Fruit fly (Drosophila melanogaster) whole organism, pupa: Measurements from ENCODE around the gene CG17687.

Source experiments
- CG10348 ChIP-seq: fragments of 200-800 bp; sonication (Bioruptor generic); IDR thresholded peaks from 2 replicates; pipeline ENCODE4 v1.3.6; 2022; ENCODE audit warnings: missing biosample characterization, missing genetic modification characterization
- CG12605 ChIP-seq: fragments of 200-800 bp; sonication (Bioruptor generic); IDR thresholded peaks from 2 replicates; pipeline ENCODE4 v1.3.6; 2022; ENCODE audit warnings: missing biosample characterization, missing genetic modification characterization
- CG13204 ChIP-seq: fragments of 200-800 bp; sonication (Bioruptor generic); optimal IDR thresholded peaks from 2 replicates; lab custom pipeline; 2018; ENCODE audit warnings: missing biosample characterization, mild to moderate bottlenecking, missing genetic modification characterization, moderate library complexity
- CG14655 ChIP-seq: fragments of 200-800 bp; sonication (Bioruptor generic); optimal IDR thresholded peaks from 3 replicates; lab custom pipeline; 2017; ENCODE audit warnings: mild to moderate bottlenecking, missing biosample characterization, missing genetic modification reagents, missing genetic modification characterization
- CG15710 ChIP-seq: fragments of 200-800 bp; sonication (Bioruptor generic); optimal IDR thresholded peaks from 2 replicates; lab custom pipeline; 2018; ENCODE audit warnings: missing biosample characterization, mild to moderate bottlenecking, missing genetic modification characterization, moderate library complexity
- CG17806 ChIP-seq: fragments of 200-800 bp; sonication (Bioruptor generic); optimal IDR thresholded peaks from 2 replicates; lab custom pipeline; 2018; ENCODE audit warnings: missing biosample characterization, mild to moderate bottlenecking, missing genetic modification characterization, moderate library complexity
- CG32121 ChIP-seq: fragments of 200-800 bp; sonication (Bioruptor generic); IDR thresholded peaks from 2 replicates; pipeline ENCODE4 v1.3.6; 2022; ENCODE audit warnings: missing biosample characterization, missing genetic modification characterization
- CG34367 ChIP-seq: fragments of 200-800 bp; sonication (Bioruptor generic); optimal IDR thresholded peaks from 2 replicates; lab custom pipeline; 2018; ENCODE audit warnings: missing biosample characterization, mild to moderate bottlenecking, missing genetic modification characterization
- CG4496 ChIP-seq: fragments of 200-800 bp; sonication (Bioruptor generic); IDR thresholded peaks from 3 replicates; pipeline ENCODE4 v1.3.6; 2022; ENCODE audit warnings: missing biosample characterization, missing genetic modification characterization
- CG8159 ChIP-seq: fragments of 200-800 bp; sonication (Bioruptor generic); optimal IDR thresholded peaks from 3 replicates; lab custom pipeline; 2018; ENCODE audit warnings: missing biosample characterization, mild to moderate bottlenecking, missing genetic modification characterization, moderate library complexity
- CG8301 ChIP-seq: fragments of 200-800 bp; sonication (Bioruptor generic); optimal IDR thresholded peaks from 2 replicates; lab custom pipeline; 2018; ENCODE audit warnings: missing biosample characterization, mild to moderate bottlenecking, missing genetic modification characterization
- CG9948 ChIP-seq: fragments of 200-800 bp; sonication (Bioruptor generic); optimal IDR thresholded peaks from 2 replicates; lab custom pipeline; 2018; ENCODE audit warnings: missing biosample characterization, mild to moderate bottlenecking, missing genetic modification characterization, moderate library complexity
- D1 ChIP-seq: fragments of 200-800 bp; sonication (Bioruptor generic); optimal IDR thresholded peaks from 2 replicates; lab custom pipeline; 2018; ENCODE audit warnings: missing biosample characterization, mild to moderate bottlenecking, missing genetic modification characterization, moderate library complexity
- EcR ChIP-seq: fragments of 200-800 bp; sonication (Bioruptor generic); optimal IDR thresholded peaks from 3 replicates; lab custom pipeline; 2019; ENCODE audit warnings: missing biosample characterization, missing genetic modification characterization, mild to moderate bottlenecking, moderate library complexity, missing genetic modification reagents
- Ets98B ChIP-seq: fragments of 200-800 bp; sonication (Bioruptor generic); IDR thresholded peaks from 2 replicates; pipeline ENCODE4 v1.3.6; 2022; ENCODE audit warnings: missing biosample characterization, missing genetic modification characterization
- Pif1A ChIP-seq: fragments of 200-800 bp; sonication (Bioruptor generic); optimal IDR thresholded peaks from 3 replicates; lab custom pipeline; 2016; ENCODE audit warnings: missing biosample characterization, missing genetic modification characterization
- Pif1B ChIP-seq: fragments of 200-800 bp; sonication (Bioruptor generic); optimal IDR thresholded peaks from 3 replicates; lab custom pipeline; 2016; ENCODE audit warnings: missing biosample characterization, missing genetic modification characterization
- Snoo ChIP-seq: fragments of 200-800 bp; sonication (Bioruptor generic); optimal IDR thresholded peaks from 3 replicates; lab custom pipeline; 2017; ENCODE audit warnings: missing biosample characterization, mild to moderate bottlenecking, missing genetic modification characterization, inconsistent platforms
- fd96Ca ChIP-seq: fragments of 200-800 bp; sonication (Bioruptor generic); IDR thresholded peaks from 3 replicates; pipeline ENCODE4 v1.3.6; 2022; ENCODE audit warnings: missing biosample characterization, missing genetic modification characterization
- gl ChIP-seq: fragments of 200-800 bp; sonication (Bioruptor generic); optimal IDR thresholded peaks from 2 replicates; lab custom pipeline; 2018; ENCODE audit warnings: missing biosample characterization, mild to moderate bottlenecking, missing genetic modification characterization
- rn ChIP-seq: fragments of 200-800 bp; sonication (Bioruptor generic); IDR thresholded peaks from 2 replicates; pipeline ENCODE4 v1.3.6; 2022; ENCODE audit warnings: missing biosample characterization, missing genetic modification characterization

The CG17687 gene

dm6 chr3L:13348733-13349132 is at the start of gene CG17687:
CG17687 (plus strand) TSS chr3L:13349033.
- no peak for TF ChIP-seq gl (tag; lab: Kevin White, UChicago)
- TF ChIP-seq CG8159 (tag; lab: Kevin White, UChicago) = no peak
- no peak for TF ChIP-seq CG4496 (GFP tag; lab: Robert Waterston, UW)
- TF ChIP-seq CG32121 = no peak
- TF ChIP-seq Snoo = no peak
- no peak for TF ChIP-seq CG10348 (GFP tag; lab: Robert Waterston, UW)
- TF ChIP-seq CG12605 (GFP tag; lab: Robert Waterston, UW) = no peak
- no peak for TF ChIP-seq Ets98B (GFP tag; lab: Robert Waterston, UW)
- no peak for TF ChIP-seq CG13204
- TF ChIP-seq CG15710 = no peak
- TF ChIP-seq fd96Ca (GFP tag; lab: Robert Waterston, UW) = no peak
- TF ChIP-seq EcR (GFP tag; lab: Kevin White, UChicago) = no peak
- no peak for TF ChIP-seq Pif1A (GFP tag; lab: Kevin White, UChicago)
- TF ChIP-seq CG34367 (tag; lab: Kevin White, UChicago) = no peak
- no peak for TF ChIP-seq rn (GFP tag; lab: Robert Waterston, UW)
- TF ChIP-seq CG17806 (tag; lab: Kevin White, UChicago) = no peak
- TF ChIP-seq D1 (tag; lab: Kevin White, UChicago) = no peak
- no peak for TF ChIP-seq CG8301 (tag; lab: Kevin White, UChicago)
- no peak for TF ChIP-seq CG9948 (tag; lab: Kevin White, UChicago)
- no peak for TF ChIP-seq CG14655 (GFP tag; lab: Kevin White, UChicago)
- TF ChIP-seq, all 21 proteins: peak for 0

DNA sequence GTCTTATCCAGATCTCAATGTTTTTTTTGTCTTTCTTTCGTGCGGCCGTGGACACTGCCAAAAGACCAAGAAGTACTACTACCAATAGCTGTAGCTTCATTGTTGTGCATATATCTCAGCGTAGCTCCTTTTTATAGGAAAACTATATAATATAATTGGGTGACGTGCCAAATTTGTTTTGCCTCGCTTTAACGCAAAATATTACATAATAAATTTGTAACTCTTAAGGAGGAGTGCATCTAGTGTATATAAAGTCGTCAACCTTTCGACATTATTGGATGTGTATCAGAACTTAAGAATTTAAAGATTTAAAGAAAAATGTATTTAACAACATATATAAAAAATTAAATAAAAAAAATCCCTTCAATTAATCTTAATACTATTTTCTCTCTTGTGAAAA is 48.8 kb upstream of the CG17687 start, which contains the start of gene CG43147:
TSS of gene CG43147 (minus strand) at position 101 of the 400 bp plus-strand sequence.
- TF ChIP-seq CG17806 (tag; lab: Kevin White, UChicago) (no peak), CG4496 (GFP tag; lab: Robert Waterston, UW) (no peak), CG8301 (tag; lab: Kevin White, UChicago) (no peak), CG32121 (no peak), Pif1A (GFP tag; lab: Kevin White, UChicago) (no peak)

- no peak for TF ChIP-seq CG13204
- no peak for TF ChIP-seq CG12605 (GFP tag; lab: Robert Waterston, UW)
- no peak for TF ChIP-seq D1 (tag; lab: Kevin White, UChicago)
- TF ChIP-seq CG17806 (tag; lab: Kevin White, UChicago) = no peak
- TF ChIP-seq Pif1B (GFP tag; lab: Kevin White, UChicago) = no peak
- TF ChIP-seq rn (GFP tag; lab: Robert Waterston, UW) = no peak
- TF ChIP-seq gl (tag; lab: Kevin White, UChicago) = no peak
- TF ChIP-seq CG4496 (GFP tag; lab: Robert Waterston, UW) = no peak
- no peak for TF ChIP-seq Pif1A (GFP tag; lab: Kevin White, UChicago)
- TF ChIP-seq EcR (GFP tag; lab: Kevin White, UChicago) = no peak
- no peak for TF ChIP-seq Ets98B (GFP tag; lab: Robert Waterston, UW)
- no peak for TF ChIP-seq fd96Ca (GFP tag; lab: Robert Waterston, UW)
Observed at dm6 chr3L:13301335-13301734, 47.5 kb upstream of the CG17687 start, which contains the start of gene SP. SP (plus strand) TSS chr3L:13301635.

DNA sequence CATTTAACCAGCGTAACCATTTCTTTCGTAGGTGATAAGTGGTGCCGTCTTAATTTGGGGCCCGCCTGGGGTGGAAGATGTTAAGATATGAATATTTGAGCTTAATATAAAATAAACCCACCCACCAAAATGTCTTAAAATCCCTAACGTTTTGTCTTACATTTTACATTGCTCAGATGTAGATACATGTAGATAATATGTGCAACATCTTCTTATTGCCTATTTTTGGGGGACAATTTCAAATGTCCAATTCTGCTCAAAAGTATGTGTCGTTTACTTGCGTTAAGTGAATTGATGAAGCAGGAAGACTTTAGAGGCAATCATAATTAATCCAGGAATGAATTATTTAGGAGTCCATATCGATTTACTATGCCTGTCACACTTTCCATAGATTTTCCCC is 47.0 kb upstream of the CG17687 start:
- TF ChIP-seq CG15710 (no peak), CG4496 (GFP tag; lab: Robert Waterston, UW) (no peak), D1 (tag; lab: Kevin White, UChicago) (peak; percentile 36)

- TF ChIP-seq CG8159 (tag; lab: Kevin White, UChicago) (no peak), CG12605 (GFP tag; lab: Robert Waterston, UW) (no peak), CG13204 (no peak), Pif1B (GFP tag; lab: Kevin White, UChicago) (no peak), gl (tag; lab: Kevin White, UChicago) (no peak), Pif1A (GFP tag; lab: Kevin White, UChicago) (no peak), CG9948 (tag; lab: Kevin White, UChicago) (no peak), Snoo (no peak), CG14655 (GFP tag; lab: Kevin White, UChicago) (no peak), fd96Ca (GFP tag; lab: Robert Waterston, UW) (no peak), Ets98B (GFP tag; lab: Robert Waterston, UW) (no peak), CG15710 (no peak), CG10348 (GFP tag; lab: Robert Waterston, UW) (no peak), CG4496 (GFP tag; lab: Robert Waterston, UW) (no peak), rn (GFP tag; lab: Robert Waterston, UW) (no peak), CG8301 (tag; lab: Kevin White, UChicago) (no peak)
- TF ChIP-seq, all 21 proteins: peak for 0
Observed at dm6 chr3L:13312250-13312649, 36.6 kb upstream of the CG17687 start.

- TF ChIP-seq Pif1A (GFP tag; lab: Kevin White, UChicago) (no peak), EcR (GFP tag; lab: Kevin White, UChicago) (no peak), Snoo (no peak), D1 (tag; lab: Kevin White, UChicago) (no peak), CG14655 (GFP tag; lab: Kevin White, UChicago) (no peak), CG17806 (tag; lab: Kevin White, UChicago) (no peak), CG8159 (tag; lab: Kevin White, UChicago) (no peak), Ets98B (GFP tag; lab: Robert Waterston, UW) (no peak), CG12605 (GFP tag; lab: Robert Waterston, UW) (no peak), Pif1B (GFP tag; lab: Kevin White, UChicago) (no peak)
- TF ChIP-seq, all 21 proteins: peak for 0
Observed at dm6 chr3L:13328835-13329234, 20.0 kb upstream of the CG17687 start, which contains the start of gene CG14113. CG14113 (plus strand) TSS chr3L:13329135.
